Fruit fly (Drosophila melanogaster): Measurements from ENCODE around the gene Gp93.

Gene Gp93

DNA sequence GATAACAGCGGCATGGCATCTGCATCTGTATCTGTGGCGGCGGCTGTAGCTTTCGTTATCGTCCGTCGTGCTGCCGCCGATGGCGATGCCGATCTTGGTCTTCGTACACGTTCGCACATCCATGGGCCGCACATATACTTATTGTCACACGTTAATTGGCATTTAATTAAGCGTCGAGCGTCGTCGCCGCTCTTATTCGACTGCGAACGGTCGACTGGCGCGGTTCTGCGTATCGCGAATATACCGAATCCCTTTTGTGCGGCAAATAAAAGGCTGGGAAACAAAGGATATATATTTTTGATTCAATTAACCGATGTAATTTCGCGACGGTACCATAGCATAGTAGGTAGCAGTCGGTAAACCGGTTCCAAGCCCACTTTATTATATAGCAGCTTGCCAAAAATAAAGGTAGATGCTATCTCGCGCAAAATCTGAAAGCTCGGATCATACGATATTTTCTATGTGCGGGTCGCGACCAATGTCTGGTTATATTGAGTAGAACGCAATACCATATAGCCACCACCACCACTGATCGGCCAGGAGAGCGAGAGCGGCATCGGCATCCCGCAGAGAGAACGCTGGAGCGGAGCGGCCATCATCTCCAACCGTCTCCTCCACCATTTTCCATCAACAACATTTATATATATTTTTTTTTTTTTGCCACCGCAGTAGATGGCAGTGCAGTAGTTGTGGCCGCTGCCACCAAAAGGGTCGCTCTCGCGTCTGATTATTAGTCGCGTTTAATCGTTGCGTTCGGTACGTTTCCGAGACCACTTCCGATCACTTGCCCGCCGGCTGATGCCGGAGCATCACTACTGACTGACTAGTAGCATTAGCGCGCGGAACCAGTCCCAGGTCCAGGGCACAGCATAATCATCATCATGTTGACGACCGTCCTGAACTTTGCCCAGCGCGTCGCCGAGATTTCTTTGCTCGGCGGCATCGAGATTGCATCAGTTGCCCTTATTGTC, 23.2 kb upstream of the Gp93 start, which contains the start of gene mino (continued):
- TF ChIP-seq CG7368 (GFP tag; optimal IDR thresholded peaks at IDR 0.05) (no peak), ss (GFP tag; optimal IDR thresholded peaks at IDR 0.05) (peak; percentile 42 to 68), CG3032 (tag; optimal IDR thresholded peaks at IDR 0.05) (no peak), cyc (GFP tag; optimal IDR thresholded peaks at IDR 0.05) (no peak), salr (GFP tag; optimal IDR thresholded peaks at IDR 0.05) (no peak), OdsH (GFP tag; optimal IDR thresholded peaks at IDR 0.05) (no peak), CG6808 (GFP tag; optimal IDR thresholded peaks at IDR 0.05) (peak; percentile 33), CG6792 (GFP tag; optimal IDR thresholded peaks at IDR 0.05) (no peak), vri (GFP tag; optimal IDR thresholded peaks at IDR 0.05) (peak; percentile 50)

DNA sequence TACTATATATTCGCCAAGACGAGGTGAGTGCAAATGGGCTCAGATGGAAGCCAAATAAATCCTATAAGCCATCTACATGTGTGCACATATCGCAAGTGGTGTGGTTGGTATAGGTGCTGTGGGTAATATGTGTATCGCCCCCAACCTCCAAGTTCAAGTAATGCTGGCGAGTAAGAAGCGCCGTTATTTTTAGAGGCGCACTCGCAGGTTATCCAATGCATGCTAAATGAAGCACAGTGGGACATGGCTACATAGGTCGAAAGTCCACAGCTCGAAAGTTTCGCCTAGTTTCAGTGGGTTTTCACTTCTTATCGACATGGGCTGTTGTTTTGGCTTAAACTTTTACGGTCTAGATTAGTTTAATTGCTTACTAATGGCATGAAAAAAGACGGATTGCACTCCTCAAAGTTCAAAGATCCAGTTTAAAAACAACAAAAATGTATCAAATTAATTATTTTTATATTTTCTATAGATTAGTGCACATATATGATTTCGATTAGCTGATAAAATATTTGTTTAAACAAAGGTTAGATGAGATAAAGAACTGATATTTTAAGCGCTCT, 22.5 kb upstream of the Gp93 start:
- TF ChIP-seq CG6276 (GFP tag; optimal IDR thresholded peaks at IDR 0.05) (peak; percentile 7), pdm3 (GFP tag; optimal IDR thresholded peaks at IDR 0.05) (no peak), Eip75B (GFP tag; optimal IDR thresholded peaks at IDR 0.05) (no peak), CG8319 (GFP tag; optimal IDR thresholded peaks at IDR 0.05) (no peak), dsx (GFP tag; optimal IDR thresholded peaks at IDR 0.05; ENCODE audit: poor library complexity, severe bottlenecking) (no peak), CG32006 (GFP tag; optimal IDR thresholded peaks at IDR 0.05) (peak; percentile 62), CG6854 (GFP tag; optimal IDR thresholded peaks at IDR 0.05) (no peak), CG11762 (GFP tag; optimal IDR thresholded peaks at IDR 0.05; ENCODE audit: insufficient read depth) (no peak), CG10669 (GFP tag; optimal IDR thresholded peaks at IDR 0.05) (no peak), CG6808 (GFP tag; optimal IDR thresholded peaks at IDR 0.05) (no peak), Ets96B (tag; optimal IDR thresholded peaks at IDR 0.05) (no peak), CG15336 (GFP tag; IDR thresholded peaks at IDR 0.05) (no peak), CG1621 (tag; optimal IDR thresholded peaks at IDR 0.05) (no peak), CG8632 (GFP tag; optimal IDR thresholded peaks at IDR 0.05) (no peak), svp (GFP tag) (peak; percentile 61), esn (GFP tag; optimal IDR thresholded peaks at IDR 0.05) (peak; percentile 38), CG11902 (GFP tag; optimal IDR thresholded peaks at IDR 0.05) (peak; percentile 4), Eip93F (GFP tag; optimal IDR thresholded peaks at IDR 0.05) (no peak), Blimp-1 (GFP tag; optimal IDR thresholded peaks at IDR 0.05) (no peak), CG31627 (GFP tag; optimal IDR thresholded peaks at IDR 0.05) (peak; percentile 35), Gug (GFP tag; IDR thresholded peaks at IDR 0.05) (peak; percentile 19; the same call in 1 of the 2 replicates), Ets21C (GFP tag; optimal IDR thresholded peaks at IDR 0.05) (no peak), achi (GFP tag; optimal IDR thresholded peaks at IDR 0.05) (no peak), Sox15 (GFP tag; optimal IDR thresholded peaks at IDR 0.05) (peak; percentile 32), Smox (GFP tag; optimal IDR thresholded peaks at IDR 0.05) (no peak), net (GFP tag; optimal IDR thresholded peaks at IDR 0.05) (no peak), CG6163 (GFP tag; IDR thresholded peaks at IDR 0.05) (peak; percentile 7; the same call in 1 of the 3 replicates), acj6 (GFP tag; optimal IDR thresholded peaks at IDR 0.05) (no peak), vri (GFP tag; optimal IDR thresholded peaks at IDR 0.05) (no peak), Hr39 (GFP tag; optimal IDR thresholded peaks at IDR 0.05) (peak; percentile 8), lz (GFP tag; optimal IDR thresholded peaks at IDR 0.05) (peak; percentile 1), Lpt (GFP tag; optimal IDR thresholded peaks at IDR 0.05) (no peak), OdsH (GFP tag; optimal IDR thresholded peaks at IDR 0.05) (no peak), Sox14 (GFP tag; optimal IDR thresholded peaks at IDR 0.05) (no peak), Hr38 (GFP tag; optimal IDR thresholded peaks at IDR 0.05) (no peak), ss (GFP tag; optimal IDR thresholded peaks at IDR 0.05) (no peak), Sox102F (GFP tag; optimal IDR thresholded peaks at IDR 0.05) (no peak), CG34406 (GFP tag; optimal IDR thresholded peaks at IDR 0.05) (no peak), fkh (GFP tag; optimal IDR thresholded peaks at IDR 0.05) (no peak), eg (GFP tag; IDR thresholded peaks at IDR 0.05) (no peak; the same call in 2 of the 3 replicates), CG10631 (GFP tag; optimal IDR thresholded peaks at IDR 0.05) (peak; percentile 40), CG11294 (GFP tag; IDR thresholded peaks at IDR 0.05) (no peak)
